Worm (Caenorhabditis elegans): ENCODE measurements around the gene srh-2.
A peak's percentile ranks its signal among the peaks of the same experiment; 100 is the strongest.

The srh-2 gene

DNA sequence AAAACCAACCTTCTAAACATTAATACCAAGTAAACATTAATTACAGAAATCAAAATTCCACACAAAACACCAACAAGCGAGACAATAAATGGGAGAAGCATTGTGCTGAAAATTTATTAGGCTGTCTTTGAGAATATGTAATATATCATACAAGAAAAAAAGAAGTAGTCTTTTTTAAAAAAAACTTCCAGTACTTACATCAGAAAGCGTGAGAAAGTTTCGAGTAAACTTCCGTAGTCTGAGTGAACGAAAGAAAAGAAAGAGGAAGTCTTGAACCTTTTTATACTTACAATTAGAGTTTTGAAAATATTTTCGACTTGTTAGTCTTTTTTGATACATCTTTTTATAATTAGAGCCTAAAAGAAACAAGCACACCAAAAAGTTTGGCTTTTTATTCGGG is 8.4 kb upstream of the srh-2 start, which contains the start of gene srbc-40:
Gene srbc-40 (minus strand): TSS at position 101 of the 400 bp plus-strand sequence.
- TF ChIP-seq dve-1 (tag; optimal IDR thresholded peaks at IDR 0.05) (no peak), pat-9 (tag; optimal IDR thresholded peaks at IDR 0.05) (no peak)

DNA sequence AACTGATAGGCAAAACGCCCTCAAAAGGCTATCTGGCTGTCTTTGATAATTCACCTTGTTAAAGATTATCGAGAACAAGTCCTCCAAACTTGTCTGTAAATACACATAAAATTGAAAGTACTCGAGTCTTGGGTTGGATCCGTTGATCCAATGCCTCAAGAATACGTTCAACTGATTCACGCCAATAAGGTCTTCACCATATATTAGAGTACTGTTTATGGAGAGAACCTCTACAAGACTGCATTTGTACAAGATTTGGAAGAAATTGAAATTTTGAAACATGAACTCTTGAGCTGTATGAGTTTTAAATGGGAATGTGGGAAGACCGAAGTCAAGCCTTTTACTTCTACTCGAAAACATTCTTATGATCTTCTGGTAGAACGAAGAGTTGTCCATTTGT is 5.2 kb upstream of the srh-2 start:
- TF ChIP-seq tbx-2 (tag; optimal IDR thresholded peaks at IDR 0.05): no peak
- TF ChIP-seq C38D4.7 (GFP tag; optimal IDR thresholded peaks at IDR 0.05): no peak
- no peak for TF ChIP-seq hlh-30 (tag; optimal IDR thresholded peaks at IDR 0.05; ENCODE audit: insufficient read depth)

DNA sequence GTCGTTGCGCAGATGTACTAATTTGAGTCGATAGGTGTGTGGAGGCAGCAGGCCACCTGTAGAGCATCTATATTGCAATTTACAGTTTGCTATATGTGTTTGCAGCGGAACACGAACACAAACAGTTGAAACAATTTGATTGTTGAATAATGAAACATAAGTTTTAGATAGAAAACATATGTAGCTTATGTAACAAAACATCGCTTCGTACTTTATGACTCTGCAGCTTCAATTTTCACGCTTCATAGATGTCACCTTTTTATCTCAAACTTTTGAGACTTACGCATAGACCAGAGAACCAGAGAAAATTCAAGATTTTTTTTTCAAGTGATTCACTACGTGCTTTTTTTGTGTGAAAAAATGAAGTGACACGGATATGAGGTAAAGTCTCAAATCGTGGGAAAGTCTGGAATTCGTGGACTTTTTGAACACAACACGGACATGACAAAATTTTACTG is 4.2 kb upstream of the srh-2 start, which contains the start of gene fbxb-72:
Gene fbxb-72 (minus strand): TSS at position 58 of the 458 bp plus-strand sequence.
- no peak for TF ChIP-seq hlh-15 (tag; optimal IDR thresholded peaks at IDR 0.05)
- TF ChIP-seq elt-4 (tag; optimal IDR thresholded peaks at IDR 0.05): no peak
- no peak for TF ChIP-seq lim-6 (tag; optimal IDR thresholded peaks at IDR 0.05)
- peak; percentile 41 for TF ChIP-seq elt-2 (tag; optimal IDR thresholded peaks at IDR 0.05)
- peak; percentile 56 for TF ChIP-seq dve-1 (tag; optimal IDR thresholded peaks at IDR 0.05)
- TF ChIP-seq odd-2 (tag; optimal IDR thresholded peaks at IDR 0.05): no peak
- TF ChIP-seq unc-86 (tag; optimal IDR thresholded peaks at IDR 0.05): no peak
- no peak for TF ChIP-seq K02D7.2 (tag; optimal IDR thresholded peaks at IDR 0.05)
- peak; percentile 26 for TF ChIP-seq ama-1 (optimal IDR thresholded peaks at IDR 0.05)
- TF ChIP-seq pqm-1 (tag; optimal IDR thresholded peaks at IDR 0.05): peak; percentile 3
- no peak for TF ChIP-seq ceh-34 (tag; optimal IDR thresholded peaks at IDR 0.05)
- no peak for TF ChIP-seq pha-2 (tag; optimal IDR thresholded peaks at IDR 0.05)

DNA sequence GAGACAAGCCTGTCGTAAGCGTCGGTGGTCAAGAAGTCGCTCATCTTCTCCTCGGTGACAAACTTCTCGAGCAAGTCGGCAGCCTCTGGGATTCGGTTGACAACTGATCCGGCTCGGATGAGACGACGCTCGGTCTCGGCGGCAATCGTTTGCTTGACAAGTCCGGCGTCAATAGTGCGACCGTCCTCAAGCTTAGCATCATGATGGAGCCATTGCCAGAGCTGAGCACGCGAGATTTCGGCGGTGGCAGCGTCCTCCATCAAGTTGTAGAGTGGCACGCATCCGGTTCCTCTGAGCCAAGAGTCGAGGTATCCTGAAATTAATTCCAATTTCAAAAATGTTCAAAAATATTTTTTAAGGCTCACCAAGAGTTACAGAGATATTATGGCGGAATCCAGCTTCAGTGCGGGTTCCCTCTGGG is 3.6 kb upstream of the srh-2 start:
- TF ChIP-seq fkh-6 (tag; optimal IDR thresholded peaks at IDR 0.05) (no peak), unc-86 (tag; optimal IDR thresholded peaks at IDR 0.05) (no peak)

DNA sequence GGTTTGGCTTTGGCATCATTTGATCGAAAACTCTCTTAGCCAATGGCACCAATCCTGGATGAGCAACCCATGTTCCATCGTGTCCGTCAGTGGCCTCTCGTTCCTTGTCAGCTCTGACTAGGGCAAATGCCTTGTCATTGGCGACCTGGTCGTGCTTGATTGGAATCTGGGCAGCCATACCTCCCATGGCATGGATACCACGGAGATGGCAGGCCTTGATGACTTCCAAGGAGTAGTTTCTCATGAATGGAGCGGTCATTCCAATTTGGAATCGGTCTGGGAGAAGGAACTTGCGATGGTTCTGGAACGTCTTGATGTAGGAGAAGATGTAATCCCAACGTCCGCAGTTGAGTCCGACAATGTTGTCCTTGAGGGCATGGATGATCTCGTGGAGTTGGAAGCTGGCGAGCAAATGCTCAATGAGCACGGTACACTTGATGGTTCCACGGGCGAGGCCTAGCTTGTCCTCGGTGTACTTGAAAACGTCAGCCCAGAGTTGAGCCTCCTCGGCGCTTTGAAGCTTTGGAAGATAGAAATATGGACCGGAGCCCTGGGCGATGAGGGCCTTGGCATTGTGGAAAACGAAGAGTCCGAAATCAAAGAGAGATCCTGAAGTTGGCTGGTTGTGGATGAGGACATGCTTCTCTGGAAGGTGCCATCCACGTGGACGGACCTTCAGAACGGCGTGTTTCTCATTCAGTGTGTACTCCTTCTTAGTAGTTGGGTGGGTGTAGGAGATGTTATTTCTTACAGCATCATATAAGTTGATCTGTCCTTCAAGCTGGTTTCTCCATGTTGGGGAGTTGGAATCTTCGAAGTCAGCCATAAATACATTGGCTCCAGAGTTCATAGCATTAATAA is 2.9 kb upstream of the srh-2 start:
- TF ChIP-seq tbx-2 (tag; optimal IDR thresholded peaks at IDR 0.05): no peak
- peak; percentile 21 for TF ChIP-seq syd-9 (tag; optimal IDR thresholded peaks at IDR 0.05)

DNA sequence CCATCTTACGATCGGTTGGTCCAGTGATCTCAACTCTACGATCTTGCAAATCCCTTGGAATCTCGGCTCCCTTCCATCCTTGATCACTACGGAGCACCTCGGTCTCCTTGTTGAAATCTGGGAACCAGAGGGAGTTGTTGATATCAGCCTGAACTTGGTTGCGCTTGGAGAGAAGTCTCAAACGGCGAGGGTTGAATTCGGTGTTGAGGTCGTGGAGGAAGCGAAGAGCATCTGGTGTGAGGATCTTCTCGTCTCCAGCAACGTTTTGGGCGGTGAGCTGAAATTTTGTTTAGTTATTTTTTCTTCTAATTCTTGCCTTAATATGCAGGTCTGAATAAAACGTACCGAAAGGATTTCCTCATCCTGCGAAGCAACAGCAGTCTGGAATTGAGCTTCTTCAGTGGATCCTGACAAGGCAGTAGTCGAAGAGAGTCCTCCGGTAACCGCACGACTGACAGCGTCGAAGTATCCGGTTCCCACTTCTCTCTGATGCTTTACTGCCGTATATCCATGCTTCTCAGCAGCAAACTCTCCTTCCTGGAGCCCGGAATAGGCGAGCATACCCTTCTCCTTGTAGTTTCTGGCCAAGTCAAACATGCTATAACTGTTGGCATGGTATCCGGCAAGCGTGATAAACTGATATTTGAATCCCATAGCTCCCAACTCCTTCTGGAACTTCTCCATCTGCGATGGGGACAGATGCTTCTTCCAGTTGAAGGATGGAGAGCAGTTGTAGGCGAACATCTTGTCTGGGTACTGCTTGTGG is 2.1 kb upstream of the srh-2 start:
- TF ChIP-seq pha-2 (tag; optimal IDR thresholded peaks at IDR 0.05) (no peak), ceh-6 (GFP tag; optimal IDR thresholded peaks at IDR 0.05) (no peak), ceh-2 (tag; optimal IDR thresholded peaks at IDR 0.05) (no peak), hlh-8 (tag; optimal IDR thresholded peaks at IDR 0.05) (no peak), tbx-7 (tag; optimal IDR thresholded peaks at IDR 0.05) (no peak), elt-4 (tag; optimal IDR thresholded peaks at IDR 0.05) (no peak), lin-11 (tag; optimal IDR thresholded peaks at IDR 0.05) (no peak), nhr-232 (tag; optimal IDR thresholded peaks at IDR 0.05) (no peak), ttx-3 (tag; optimal IDR thresholded peaks at IDR 0.05) (no peak), ceh-19 (GFP tag; optimal IDR thresholded peaks at IDR 0.05) (no peak), tbx-2 (tag; optimal IDR thresholded peaks at IDR 0.05) (no peak), syd-9 (tag; optimal IDR thresholded peaks at IDR 0.05) (no peak), unc-42 (tag; optimal IDR thresholded peaks at IDR 0.05) (no peak), dmd-4 (tag; optimal IDR thresholded peaks at IDR 0.05; ENCODE audit: borderline replicate concordance) (no peak), pros-1 (tag; optimal IDR thresholded peaks at IDR 0.05) (no peak), gmeb-2 (tag; optimal IDR thresholded peaks at IDR 0.05) (no peak), fkh-6 (tag; optimal IDR thresholded peaks at IDR 0.05) (no peak), ztf-16 (tag; optimal IDR thresholded peaks at IDR 0.05) (no peak), hlh-15 (tag; optimal IDR thresholded peaks at IDR 0.05) (no peak), C08G9.2 (tag; optimal IDR thresholded peaks at IDR 0.05) (no peak)

Data from whole organism, late embryonic.